Fruit fly (Drosophila melanogaster): Measurements from ENCODE around the gene CG13887.

The CG13887 gene

dm6 chr3L:818438-819138, 19.1 kb upstream of the CG13887 start (continued):
- TF ChIP-seq slbo (GFP tag; IDR thresholded peaks at IDR 0.05) (0 out of 2 replicates have a peak, but pooled peaks have one; percentile 16), dimm (GFP tag; IDR thresholded peaks at IDR 0.05) (no peak), chm (GFP tag; IDR thresholded peaks at IDR 0.05) (no peak), Ptx1 (GFP tag; IDR thresholded peaks at IDR 0.05) (peak; percentile 32; the same call in 1 of the 2 replicates), Ssrp (tag; optimal IDR thresholded peaks at IDR 0.05) (peak; percentile 16), fu2 (GFP tag; optimal IDR thresholded peaks at IDR 0.05) (no peak), CG12071 (GFP tag; optimal IDR thresholded peaks at IDR 0.05) (no peak), Gug (GFP tag; IDR thresholded peaks at IDR 0.05) (peak; percentile 35; the same call in 1 of the 4 replicates), ems (GFP tag; optimal IDR thresholded peaks at IDR 0.05) (no peak), br (optimal IDR thresholded peaks at IDR 0.05) (no peak), CHES-1-like (GFP tag; optimal IDR thresholded peaks at IDR 0.05) (no peak), Aef1 (GFP tag; IDR thresholded peaks at IDR 0.05) (no peak), esg (GFP tag; conservative IDR thresholded peaks at IDR 0.05) (no peak), dan (GFP tag; IDR thresholded peaks at IDR 0.05) (no peak), sisA (GFP tag; IDR thresholded peaks at IDR 0.05) (peak; percentile 12; the same call in 1 of the 2 replicates), CG15514 (GFP tag; optimal IDR thresholded peaks at IDR 0.05) (no peak), usp (GFP tag; optimal IDR thresholded peaks at IDR 0.05) (no peak), crol (GFP tag; IDR thresholded peaks at IDR 0.05) (no peak), NC2β (GFP tag; optimal IDR thresholded peaks at IDR 0.05) (no peak), Nf-YA (GFP tag; IDR thresholded peaks at IDR 0.05) (peak; percentile 41; the same call in 1 of the 2 replicates), bbx (GFP tag; IDR thresholded peaks at IDR 0.05; ENCODE audit: partially characterized antibody) (no peak), sr (GFP tag; IDR thresholded peaks at IDR 0.05) (no peak), stwl (tag; optimal IDR thresholded peaks at IDR 0.05) (no peak), CG13296 (GFP tag; optimal IDR thresholded peaks at IDR 0.05) (no peak), cwo (GFP tag; optimal IDR thresholded peaks at IDR 0.05) (no peak), CG1792 (GFP tag; optimal IDR thresholded peaks at IDR 0.05) (no peak), CG6854 (GFP tag; optimal IDR thresholded peaks at IDR 0.05) (no peak), sd (tag; optimal IDR thresholded peaks at IDR 0.05) (no peak), Elba2 (GFP tag; optimal IDR thresholded peaks at IDR 0.05) (no peak), Dll (GFP tag; IDR thresholded peaks at IDR 0.05; ENCODE audit: partially characterized antibody) (no peak), maf-S (GFP tag; optimal IDR thresholded peaks at IDR 0.05) (no peak), CG16779 (GFP tag; IDR thresholded peaks at IDR 0.05) (no peak), CG3995 (GFP tag; optimal IDR thresholded peaks at IDR 0.05) (no peak), vvl (GFP tag; IDR thresholded peaks at IDR 0.05) (peak; percentile 40), CG6791 (GFP tag; IDR thresholded peaks at IDR 0.05; ENCODE audit: partially characterized antibody) (no peak), D19B (GFP tag; optimal IDR thresholded peaks at IDR 0.05) (no peak), fd96Cb (tag; optimal IDR thresholded peaks at IDR 0.05) (peak; percentile 13), Mad (GFP tag; optimal IDR thresholded peaks at IDR 0.05) (no peak), fd64A (GFP tag; optimal IDR thresholded peaks at IDR 0.05) (no peak), E2f2 (GFP tag; IDR thresholded peaks at IDR 0.05) (no peak), MESR4 (GFP tag; optimal IDR thresholded peaks at IDR 0.05) (no peak), CG18262 (tag; optimal IDR thresholded peaks at IDR 0.05) (peak; percentile 21), PHDP (tag; optimal IDR thresholded peaks at IDR 0.05) (no peak), caup (GFP tag; optimal IDR thresholded peaks at IDR 0.05; ENCODE audit: severe bottlenecking) (no peak), CG3281 (GFP tag; optimal IDR thresholded peaks at IDR 0.05) (no peak), CG10979 (tag; optimal IDR thresholded peaks at IDR 0.05) (peak; percentile 12), ac (GFP tag; optimal IDR thresholded peaks at IDR 0.05) (no peak), CG7786 (GFP tag; optimal IDR thresholded peaks at IDR 0.05) (no peak), Myb (GFP tag; optimal IDR thresholded peaks at IDR 0.05) (no peak), unpg (GFP tag; optimal IDR thresholded peaks at IDR 0.05) (peak; percentile 10), tx (GFP tag; optimal IDR thresholded peaks at IDR 0.05) (no peak)
